Worm (Caenorhabditis elegans) whole organism, mixed stage, embryonic: ENCODE results near the gene ceh-33.

ENCODE experiments used
- M03D4.4 ChIP-seq: sonication (generic microtip); optimal IDR thresholded peaks from 2 replicates; lab custom pipeline; 2017; ENCODE audit warnings: mild to moderate bottlenecking, missing genetic modification characterization, missing compliant biosample characterization
- ceh-39 ChIP-seq: fragments of 150-350 bp; optimal IDR thresholded peaks from 2 replicates; lab custom pipeline; 2014; ENCODE audit warnings: missing biosample characterization, missing genetic modification characterization
- elt-3 ChIP-seq: fragments of 150-350 bp; optimal IDR thresholded peaks from 2 replicates; lab custom pipeline; 2014; ENCODE audit warnings: missing biosample characterization, missing genetic modification characterization
- mab-5 ChIP-seq: fragments of 150-350 bp; optimal IDR thresholded peaks from 2 replicates; lab custom pipeline; 2014; ENCODE audit warnings: missing biosample characterization, missing genetic modification characterization
- nhr-237 ChIP-seq: fragments of 150-350 bp; optimal IDR thresholded peaks from 2 replicates; lab custom pipeline; 2014; ENCODE audit warnings: missing biosample characterization, missing genetic modification characterization
- unc-39 ChIP-seq: fragments of 150-350 bp; optimal IDR thresholded peaks from 2 replicates; lab custom pipeline; 2014; ENCODE audit warnings: missing biosample characterization, missing genetic modification characterization
- unc-62 ChIP-seq: fragments of 150-350 bp; optimal IDR thresholded peaks from 2 replicates; lab custom pipeline; 2014; ENCODE audit warnings: missing biosample characterization, missing genetic modification reagents, missing genetic modification characterization

DNA sequence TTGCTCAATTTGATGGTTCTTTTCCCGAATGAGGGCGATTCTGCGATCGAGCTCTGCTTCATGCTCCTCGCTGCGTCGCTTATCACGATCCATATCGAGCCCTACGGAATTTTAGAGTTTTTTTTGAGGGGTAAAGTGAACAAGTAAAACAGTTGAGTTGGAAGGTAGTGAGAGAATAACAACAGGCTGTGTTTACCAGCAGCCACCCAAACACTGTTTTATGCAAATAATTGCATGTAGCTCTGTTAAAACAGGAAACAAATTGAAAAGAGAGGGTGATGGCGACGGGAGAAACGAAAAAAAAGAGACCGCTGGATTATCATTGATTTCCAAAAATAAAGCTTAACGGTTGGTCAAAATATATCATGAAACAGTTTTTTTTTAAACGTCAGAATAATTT is 3.8 kb upstream of the ceh-33 start, which contains the start of gene C10G8.8:
- TF ChIP-seq mab-5 (tag; lab: Kevin White, UChicago): no peak
- no peak for TF ChIP-seq unc-39
- no peak for TF ChIP-seq nhr-237 (tag; lab: Kevin White, UChicago)
- no peak for TF ChIP-seq ceh-39 (tag; lab: Kevin White, UChicago)
- no peak for TF ChIP-seq elt-3 (tag; lab: Kevin White, UChicago)
- no peak for TF ChIP-seq unc-62
- no peak for TF ChIP-seq M03D4.4 (tag; lab: Kevin White, UChicago)
